Worm (Caenorhabditis elegans) whole organism, L3 larva: ENCODE data around the gene egl-47.

Source experiments
- aly-2 ChIP-seq: fragments of 150-350 bp; optimal IDR thresholded peaks from 2 replicates; lab custom pipeline; 2014; ENCODE audit warnings: missing biosample characterization, missing genetic modification characterization
- ama-1 ChIP-seq: fragments of 150-350 bp; optimal IDR thresholded peaks from 2 replicates; lab custom pipeline; 2018
- ceh-16 ChIP-seq: sonication (generic microtip); optimal IDR thresholded peaks from 2 replicates; lab custom pipeline; 2017; ENCODE audit warnings: missing biosample characterization, missing genetic modification characterization
- egl-27 ChIP-seq: sonication (generic microtip); optimal IDR thresholded peaks from 4 replicates; lab custom pipeline; 2017; ENCODE audit warnings: missing biosample characterization, missing genetic modification reagents, missing genetic modification characterization
- elt-1 ChIP-seq: fragments of 150-350 bp; optimal IDR thresholded peaks from 2 replicates; lab custom pipeline; 2014; ENCODE audit warnings: missing biosample characterization, missing genetic modification characterization
- elt-2 ChIP-seq: sonication (generic microtip); optimal IDR thresholded peaks from 2 replicates; lab custom pipeline; 2016; ENCODE audit warnings: missing genetic modification reagents, mild to moderate bottlenecking, missing genetic modification characterization, missing compliant biosample characterization
- mml-1 ChIP-seq: fragments of 150-350 bp; sonication (generic microtip); optimal IDR thresholded peaks from 3 replicates; lab custom pipeline; 2014; ENCODE audit warnings: missing biosample characterization, missing genetic modification characterization
- nhr-12 ChIP-seq: fragments of 150-350 bp; optimal IDR thresholded peaks from 2 replicates; lab custom pipeline; 2014; ENCODE audit warnings: missing biosample characterization, missing genetic modification characterization
- nhr-237 ChIP-seq: fragments of 150-350 bp; optimal IDR thresholded peaks from 2 replicates; lab custom pipeline; 2014; ENCODE audit warnings: missing biosample characterization, missing genetic modification characterization
- nhr-28 ChIP-seq: fragments of 150-350 bp; optimal IDR thresholded peaks from 2 replicates; lab custom pipeline; 2014; ENCODE audit warnings: missing biosample characterization, missing genetic modification characterization
- snpc-4 ChIP-seq: fragments of 150-350 bp; optimal IDR thresholded peaks from 2 replicates; lab custom pipeline; 2014; ENCODE audit warnings: missing biosample characterization, missing genetic modification characterization
- unc-62 ChIP-seq: fragments of 150-350 bp; sonication (generic microtip); optimal IDR thresholded peaks from 4 replicates; lab custom pipeline; 2014; ENCODE audit warnings: missing biosample characterization, missing genetic modification reagents, missing genetic modification characterization
- ztf-11 ChIP-seq: fragments of 150-350 bp; optimal IDR thresholded peaks from 2 replicates; lab custom pipeline; 2014; ENCODE audit warnings: missing biosample characterization, missing genetic modification characterization

- TF ChIP-seq nhr-12 (tag; lab: Kevin White, UChicago) (no peak), egl-27 (no peak), ama-1 (lab: Kevin White, UChicago) (no peak), nhr-237 (tag; lab: Kevin White, UChicago) (no peak), snpc-4 (no peak), ceh-16 (tag; lab: Kevin White, UChicago) (no peak), nhr-28 (tag; lab: Kevin White, UChicago) (no peak), elt-1 (tag; lab: Kevin White, UChicago) (no peak), ztf-11 (no peak), elt-2 (tag; lab: Kevin White, UChicago) (no peak), mml-1 (tag; lab: Kevin White, UChicago) (no peak), unc-62 (no peak), aly-2 (tag; lab: Kevin White, UChicago) (no peak)
These were observed 10.2 kb downstream of the egl-47 start for ce11 chrV:9909624-9910023.
